Worm (Caenorhabditis elegans): ENCODE results near the gene ZC196.8.

ce11 chrV:8677193-8677592 lies 44.9 kb downstream of the ZC196.8 start, which contains the start of gene ZC190.6:
- TF ChIP-seq T23F11.4 (GFP tag; optimal IDR thresholded peaks at IDR 0.05) (no peak), nhr-11 (tag; optimal IDR thresholded peaks at IDR 0.05) (no peak), elt-2 (tag; optimal IDR thresholded peaks at IDR 0.05) (no peak), dmd-4 (tag; optimal IDR thresholded peaks at IDR 0.05; ENCODE audit: borderline replicate concordance) (no peak), fkh-10 (GFP tag; optimal IDR thresholded peaks at IDR 0.05) (no peak), unc-86 (tag; optimal IDR thresholded peaks at IDR 0.05) (no peak), lim-6 (tag; optimal IDR thresholded peaks at IDR 0.05) (no peak), ceh-2 (tag; optimal IDR thresholded peaks at IDR 0.05) (no peak), ceh-48 (tag; optimal IDR thresholded peaks at IDR 0.05) (no peak)

All from whole organism, late embryonic.